Fruit fly (Drosophila melanogaster): ENCODE data around the gene CG34450.

DNA sequence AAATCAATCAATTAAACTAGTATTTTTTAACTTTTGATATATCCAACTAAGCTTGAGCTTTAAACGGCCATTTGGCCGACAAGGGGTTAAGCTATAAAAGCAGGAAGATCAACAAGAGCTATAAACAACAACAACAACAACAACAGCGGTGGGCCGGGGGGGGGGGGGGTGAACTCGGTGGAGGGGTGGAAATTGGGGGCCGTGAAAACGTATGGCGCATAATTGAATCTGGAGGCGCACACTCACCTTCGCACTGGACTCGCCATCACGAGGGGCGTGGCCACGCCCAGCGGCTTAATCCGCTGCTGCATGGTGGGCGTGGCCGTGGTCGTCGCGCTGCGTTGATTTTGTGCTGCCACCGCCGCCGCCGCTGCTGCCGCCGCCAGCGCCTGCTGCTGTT, 1.9 kb upstream of the CG34450 start:
- TF ChIP-seq Myc (optimal IDR thresholded peaks at IDR 0.05) = no peak
- TF ChIP-seq Sin3A (optimal IDR thresholded peaks at IDR 0.05) = no peak
- no peak for TF ChIP-seq h (optimal IDR thresholded peaks at IDR 0.05)
